Fruit fly (Drosophila melanogaster) whole organism, embryonic: Measurements from ENCODE around the gene Top3beta.

Experiments
- Antp ChIP-seq: fragments of 200-800 bp; sonication (Bioruptor generic); optimal IDR thresholded peaks from 3 replicates; lab custom pipeline; 2016; ENCODE audit warnings: missing biosample characterization, missing genetic modification characterization
- Asciz ChIP-seq: fragments of 200-800 bp; sonication (Bioruptor generic); optimal IDR thresholded peaks from 2 replicates; lab custom pipeline; 2017; ENCODE audit warnings: missing biosample characterization, mild to moderate bottlenecking, missing genetic modification characterization, missing genetic modification reagents
- Atf3 ChIP-seq: fragments of 200-800 bp; sonication (Bioruptor generic); optimal IDR thresholded peaks from 3 replicates; lab custom pipeline; 2016; ENCODE audit warnings: missing biosample characterization, missing genetic modification characterization
- Atf6 ChIP-seq: fragments of 200-800 bp; sonication (Bioruptor generic); IDR thresholded peaks from 2 replicates; pipeline ENCODE4 v1.3.6; 2022; ENCODE audit warnings: missing biosample characterization, missing genetic modification characterization
- CG1024 ChIP-seq: fragments of 200-800 bp; sonication (Bioruptor generic); IDR thresholded peaks from 2 replicates; pipeline ENCODE4 v1.3.6; 2022; ENCODE audit warnings: missing biosample characterization, missing genetic modification characterization
- CG10462 ChIP-seq: fragments of 200-800 bp; sonication (Bioruptor generic); optimal IDR thresholded peaks from 2 replicates; lab custom pipeline; 2016; ENCODE audit warnings: missing biosample characterization, missing genetic modification characterization
- CG10543 ChIP-seq: fragments of 200-800 bp; sonication (Bioruptor generic); optimal IDR thresholded peaks from 3 replicates; lab custom pipeline; 2017; ENCODE audit warnings: missing biosample characterization, mild to moderate bottlenecking, missing genetic modification characterization, moderate library complexity
- CG10565 ChIP-seq: fragments of 200-800 bp; sonication (Bioruptor generic); optimal IDR thresholded peaks from 3 replicates; lab custom pipeline; 2016; ENCODE audit warnings: missing biosample characterization, mild to moderate bottlenecking, missing genetic modification characterization
- CG11560 ChIP-seq: fragments of 200-800 bp; sonication (Bioruptor generic); IDR thresholded peaks from 3 replicates; pipeline ENCODE4 v1.3.6; 2022; ENCODE audit warnings: missing biosample characterization, missing genetic modification characterization
- CG12071 ChIP-seq: fragments of 200-800 bp; sonication (Bioruptor generic); optimal IDR thresholded peaks from 3 replicates; lab custom pipeline; 2018; ENCODE audit warnings: missing biosample characterization, mild to moderate bottlenecking, missing genetic modification characterization
- CG17328 ChIP-seq: fragments of 200-800 bp; sonication (Bioruptor generic); IDR thresholded peaks from 2 replicates; pipeline ENCODE4 v1.3.6; 2022; ENCODE audit warnings: missing biosample characterization, missing genetic modification characterization
- CG30403 ChIP-seq: fragments of 200-800 bp; sonication (Bioruptor generic); optimal IDR thresholded peaks from 3 replicates; lab custom pipeline; 2016; ENCODE audit warnings: missing biosample characterization, missing genetic modification characterization
- CG3065 ChIP-seq: fragments of 200-800 bp; sonication (Bioruptor generic); optimal IDR thresholded peaks from 2 replicates; lab custom pipeline; 2016; ENCODE audit warnings: missing biosample characterization, missing genetic modification characterization
- CG31224 ChIP-seq: fragments of 200-800 bp; sonication (Bioruptor generic); IDR thresholded peaks from 2 replicates; pipeline ENCODE4 v1.3.6; 2022; ENCODE audit warnings: missing biosample characterization, missing genetic modification characterization
- CG4820 ChIP-seq: fragments of 200-800 bp; sonication (Bioruptor generic); optimal IDR thresholded peaks from 3 replicates; lab custom pipeline; 2016; ENCODE audit warnings: missing biosample characterization, missing genetic modification characterization
- CG6813 ChIP-seq: fragments of 200-800 bp; sonication (Bioruptor generic); optimal IDR thresholded peaks from 2 replicates; lab custom pipeline; 2017; ENCODE audit warnings: missing biosample characterization, missing genetic modification characterization, mild to moderate bottlenecking, moderate library complexity, missing genetic modification reagents
- Dad ChIP-seq: fragments of 200-800 bp; sonication (Bioruptor generic); optimal IDR thresholded peaks from 3 replicates; lab custom pipeline; 2016; ENCODE audit warnings: missing biosample characterization, missing genetic modification characterization
- Fer2 ChIP-seq: fragments of 200-800 bp; sonication (Bioruptor generic); optimal IDR thresholded peaks from 2 replicates; lab custom pipeline; 2018; ENCODE audit warnings: missing biosample characterization, mild to moderate bottlenecking, missing genetic modification characterization, moderate library complexity
- Gug ChIP-seq: fragments of 200-800 bp; sonication (Bioruptor generic); IDR thresholded peaks from 4 replicates; pipeline ENCODE4 v1.3.6; 2022; ENCODE audit warnings: missing biosample characterization, missing genetic modification characterization
- Jarid2 ChIP-seq: fragments of 200-800 bp; sonication (Bioruptor generic); optimal IDR thresholded peaks from 3 replicates; lab custom pipeline; 2017; ENCODE audit warnings: mild to moderate bottlenecking, missing biosample characterization, missing genetic modification reagents, missing genetic modification characterization
- Lhr ChIP-seq: fragments of 200-800 bp; sonication (Bioruptor generic); optimal IDR thresholded peaks from 3 replicates; lab custom pipeline; 2017; ENCODE audit warnings: mild to moderate bottlenecking, missing biosample characterization, missing genetic modification reagents, missing genetic modification characterization
- MESR4 ChIP-seq: fragments of 200-800 bp; sonication (Bioruptor generic); optimal IDR thresholded peaks from 2 replicates; lab custom pipeline; 2018; ENCODE audit warnings: missing biosample characterization, mild to moderate bottlenecking, missing genetic modification characterization, moderate library complexity
- Sox102F ChIP-seq: fragments of 200-800 bp; sonication (Bioruptor generic); optimal IDR thresholded peaks from 2 replicates; lab custom pipeline; 2018; ENCODE audit warnings: missing biosample characterization, mild to moderate bottlenecking, missing genetic modification characterization, moderate library complexity
- Ssrp ChIP-seq: fragments of 200-800 bp; sonication (Bioruptor generic); optimal IDR thresholded peaks from 2 replicates; lab custom pipeline; 2018; ENCODE audit warnings: missing biosample characterization, mild to moderate bottlenecking, missing genetic modification characterization, moderate library complexity
- Vsx1 ChIP-seq: fragments of 200-800 bp; sonication (Bioruptor generic); optimal IDR thresholded peaks from 2 replicates; lab custom pipeline; 2017; ENCODE audit warnings: missing biosample characterization, mild to moderate bottlenecking, missing genetic modification characterization, missing genetic modification reagents
- Xbp1 ChIP-seq: fragments of 200-800 bp; sonication (Bioruptor generic); optimal IDR thresholded peaks from 3 replicates; lab custom pipeline; 2016; ENCODE audit warnings: missing biosample characterization, mild to moderate bottlenecking, missing genetic modification characterization
- Xrp1 ChIP-seq: fragments of 200-800 bp; sonication (Bioruptor generic); IDR thresholded peaks from 2 replicates; pipeline ENCODE4 v1.3.6; 2022; ENCODE audit warnings: missing biosample characterization, missing genetic modification characterization
- ara ChIP-seq: fragments of 200-800 bp; sonication (Bioruptor generic); IDR thresholded peaks from 2 replicates; pipeline ENCODE4 v1.3.6; 2022; ENCODE audit warnings: missing biosample characterization, missing genetic modification characterization
- chif ChIP-seq, 2 experiments: fragments of 200-800 bp; sonication (Bioruptor generic); optimal IDR thresholded peaks; 3 replicates each; lab custom pipeline; 2016; ENCODE audit warnings: missing biosample characterization in 2 of 2, missing genetic modification characterization in 2 of 2
- dysf ChIP-seq: fragments of 200-800 bp; sonication (Bioruptor generic); IDR thresholded peaks from 3 replicates; pipeline ENCODE4 v1.3.6; 2022; ENCODE audit warnings: missing biosample characterization, missing genetic modification characterization
- eve ChIP-seq, 2 experiments: fragments of >200 bp; optimal IDR thresholded peaks; 2 replicates each; lab custom pipeline; 2017; ENCODE audit warnings: missing biosample characterization in 2 of 2, missing genetic modification characterization in 2 of 2
- fd3F ChIP-seq: fragments of 200-800 bp; sonication (Bioruptor generic); optimal IDR thresholded peaks from 2 replicates; lab custom pipeline; 2018; ENCODE audit warnings: missing biosample characterization, mild to moderate bottlenecking, missing genetic modification characterization, moderate library complexity
- knrl ChIP-seq: fragments of 200-800 bp; sonication (Bioruptor generic); IDR thresholded peaks from 3 replicates; pipeline ENCODE4 v1.3.6; 2022; ENCODE audit warnings: missing biosample characterization, missing genetic modification characterization; ENCODE audit not compliant: partially characterized antibody
- nerfin-2 ChIP-seq: fragments of 200-800 bp; sonication (Bioruptor generic); IDR thresholded peaks from 2 replicates; pipeline ENCODE4 v1.3.6; 2022; ENCODE audit warnings: missing biosample characterization, missing genetic modification characterization; ENCODE audit not compliant: partially characterized antibody
- onecut ChIP-seq: fragments of 200-800 bp; sonication (Bioruptor generic); IDR thresholded peaks from 2 replicates; pipeline ENCODE4 v1.3.6; 2022; ENCODE audit warnings: missing biosample characterization, missing genetic modification characterization
- pb ChIP-seq: fragments of 200-800 bp; sonication (Bioruptor generic); optimal IDR thresholded peaks from 3 replicates; lab custom pipeline; 2016; ENCODE audit warnings: missing biosample characterization, missing genetic modification characterization
- ranshi ChIP-seq: fragments of 200-800 bp; sonication (Bioruptor generic); IDR thresholded peaks from 2 replicates; pipeline ENCODE4 v1.3.6; 2022; ENCODE audit warnings: missing biosample characterization, missing genetic modification characterization
- salm ChIP-seq: fragments of 200-800 bp; sonication (Bioruptor generic); optimal IDR thresholded peaks from 2 replicates; lab custom pipeline; 2018; ENCODE audit warnings: missing biosample characterization, mild to moderate bottlenecking, missing genetic modification characterization
- sens ChIP-seq: fragments of 200-800 bp; sonication (Bioruptor generic); peaks from one replicate; lab custom pipeline; 2016; ENCODE audit warnings: missing biosample characterization, missing genetic modification characterization
- tin ChIP-seq: fragments of 200-800 bp; sonication (Bioruptor generic); optimal IDR thresholded peaks from 3 replicates; lab custom pipeline; 2016; ENCODE audit warnings: missing biosample characterization, missing genetic modification characterization
- tup ChIP-seq: fragments of 200-800 bp; sonication (Bioruptor generic); optimal IDR thresholded peaks from 2 replicates; lab custom pipeline; 2016; ENCODE audit warnings: missing biosample characterization, mild to moderate bottlenecking, missing genetic modification characterization, moderate library complexity
- zen ChIP-seq: fragments of 200-800 bp; sonication (Bioruptor generic); optimal IDR thresholded peaks from 3 replicates; lab custom pipeline; 2018; ENCODE audit warnings: missing biosample characterization, mild to moderate bottlenecking, missing genetic modification characterization, moderate library complexity
- zf30C ChIP-seq: fragments of 200-800 bp; sonication (Bioruptor generic); optimal IDR thresholded peaks from 3 replicates; lab custom pipeline; 2018; ENCODE audit warnings: missing biosample characterization, mild to moderate bottlenecking, missing genetic modification characterization
- zfh1 ChIP-seq: fragments of 200-800 bp; sonication (Bioruptor generic); IDR thresholded peaks from 3 replicates; pipeline ENCODE4 v1.3.6; 2022; ENCODE audit warnings: missing biosample characterization, missing genetic modification characterization

Gene Top3beta

DNA sequence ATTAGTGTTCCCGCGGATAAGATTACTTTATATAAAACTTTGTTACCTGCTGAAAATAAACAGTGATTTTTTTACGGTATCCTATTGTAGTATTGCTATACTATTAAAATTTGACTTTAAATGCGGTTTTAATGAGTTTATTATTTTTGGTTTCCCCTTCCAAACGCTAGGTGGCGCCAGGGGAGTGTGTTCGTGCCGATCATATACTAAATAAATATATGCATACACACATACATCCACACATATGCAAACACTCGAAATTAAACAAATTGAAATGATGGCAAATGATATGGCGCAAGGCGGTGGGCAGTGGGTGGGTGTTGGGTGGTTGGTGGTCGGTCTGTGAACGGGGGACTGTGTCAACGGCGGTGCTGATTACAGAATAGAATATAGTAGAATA lies 34.1 kb downstream of the Top3beta start (continued):
- TF ChIP-seq Antp (GFP tag; lab: Kevin White, UChicago) (no peak), salm (peak; percentile 27), zfh1 (no peak), zen (tag; lab: Kevin White, UChicago) (peak; percentile 57), Xrp1 (no peak), CG10543 (GFP tag; lab: Kevin White, UChicago) (peak; percentile 16), Asciz (GFP tag; lab: Kevin White, UChicago) (no peak), tin (GFP tag; lab: Kevin White, UChicago) (no peak), CG30403 (GFP tag; lab: Kevin White, UChicago) (no peak), CG17328 (GFP tag; lab: Robert Waterston, UW) (no peak), CG12071 (GFP tag; lab: Kevin White, UChicago) (peak; percentile 16), Gug (no peak), CG3065 (GFP tag; lab: Kevin White, UChicago) (no peak), CG6813 (GFP tag; lab: Kevin White, UChicago) (peak; percentile 8), Ssrp (tag; lab: Kevin White, UChicago) (no peak), CG10462 (GFP tag; lab: Kevin White, UChicago) (no peak), Atf6 (GFP tag; lab: Robert Waterston, UW) (no peak), Sox102F (GFP tag; lab: Kevin White, UChicago) (peak; percentile 12), ranshi (GFP tag; lab: Robert Waterston, UW) (no peak), Fer2 (tag; lab: Kevin White, UChicago) (no peak), knrl (GFP tag; lab: Robert Waterston, UW) (no peak), fd3F (GFP tag; lab: Kevin White, UChicago) (peak; percentile 16), Lhr (no peak), tup (GFP tag; lab: Kevin White, UChicago) (no peak), dysf (GFP tag; lab: Robert Waterston, UW) (no peak), CG11560 (tag; lab: Robert Waterston, UW) (no peak), CG31224 (GFP tag; lab: Robert Waterston, UW) (no peak), Vsx1 (GFP tag; lab: Kevin White, UChicago) (no peak), Xbp1 (no peak), CG10565 (no peak), onecut (peak; percentile 29), ara (GFP tag; lab: Robert Waterston, UW) (no peak), CG1024 (0 out of 2 replicates have a peak, but pooled peaks have one; percentile 11), sens (GFP tag; lab: Kevin White, UChicago) (peak; percentile 83), chif (GFP tag; optimal IDR thresholded peaks at IDR 0.05; lab: Kevin White, UChicago) (no peak), MESR4 (GFP tag; lab: Kevin White, UChicago) (no peak), CG4820 (no peak), nerfin-2 (GFP tag; lab: Robert Waterston, UW) (no peak), pb (GFP tag; lab: Kevin White, UChicago) (no peak), eve (GFP tag; optimal IDR thresholded peaks at IDR 0.05; lab: Kevin White, UChicago) (no peak), Dad (GFP tag; lab: Kevin White, UChicago) (no peak), Atf3 (GFP tag; lab: Kevin White, UChicago) (no peak), Jarid2 (GFP tag; lab: Kevin White, UChicago) (no peak), zf30C (no peak)
